Worm (Caenorhabditis elegans): ENCODE results near the gene puf-5.

DNA sequence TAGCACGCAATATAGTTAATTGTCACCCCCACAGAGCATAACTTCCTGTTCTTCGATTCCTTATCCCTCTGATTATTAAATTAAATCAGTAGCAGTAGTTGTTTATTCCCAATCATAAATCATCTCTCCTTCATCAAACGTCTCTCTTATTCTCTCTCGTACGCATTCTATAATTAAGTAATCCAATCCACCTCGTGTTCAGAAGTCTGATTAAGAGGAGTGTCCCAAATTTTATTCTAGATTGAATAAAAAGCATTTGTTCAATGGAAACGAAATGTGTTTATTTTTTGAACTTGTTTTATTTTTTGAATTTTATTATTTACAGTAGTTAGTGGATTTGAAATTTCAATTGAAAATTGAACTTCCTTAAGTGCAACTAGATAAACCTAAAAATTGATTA lies 36.0 kb downstream of the puf-5 start:
- no peak for TF ChIP-seq unc-39 (tag; optimal IDR thresholded peaks at IDR 0.05)
- no peak for TF ChIP-seq snpc-4 (tag; optimal IDR thresholded peaks at IDR 0.05)
- no peak for TF ChIP-seq ama-1 (optimal IDR thresholded peaks at IDR 0.05)
- no peak for TF ChIP-seq unc-55 (GFP tag; optimal IDR thresholded peaks at IDR 0.05)
- TF ChIP-seq zag-1 (tag; optimal IDR thresholded peaks at IDR 0.05): no peak
- no peak for TF ChIP-seq unc-62 (GFP tag; optimal IDR thresholded peaks at IDR 0.05)
- TF ChIP-seq nhr-10 (tag; optimal IDR thresholded peaks at IDR 0.05): no peak
- no peak for TF ChIP-seq alr-1 (tag; optimal IDR thresholded peaks at IDR 0.05)
- no peak for TF ChIP-seq lsy-2 (tag; optimal IDR thresholded peaks at IDR 0.05)
- no peak for TF ChIP-seq lin-39 (tag; optimal IDR thresholded peaks at IDR 0.05)
- TF ChIP-seq ztf-11 (tag; optimal IDR thresholded peaks at IDR 0.05): no peak
- TF ChIP-seq nhr-12 (tag; optimal IDR thresholded peaks at IDR 0.05): no peak
- TF ChIP-seq blmp-1 (tag; optimal IDR thresholded peaks at IDR 0.05; ENCODE audit: insufficient read depth): no peak
- no peak for TF ChIP-seq lin-13 (GFP tag; optimal IDR thresholded peaks at IDR 0.05)
